Worm (Caenorhabditis elegans) whole organism, L4 larva: ENCODE measurements around the gene srg-40.
A peak's percentile ranks its signal among the peaks of the same experiment; 100 is the strongest.

Source experiments
- F10B5.3 ChIP-seq: sonication (generic microtip); optimal IDR thresholded peaks from 2 replicates; lab custom pipeline; 2016; ENCODE audit warnings: mild to moderate bottlenecking, missing genetic modification characterization, missing compliant biosample characterization
- Y105C5A.15 ChIP-seq: fragments of 200-800 bp; sonication (Bioruptor generic); IDR thresholded peaks from 2 replicates; pipeline ENCODE4 v1.3.6; 2022; ENCODE audit warnings: missing genetic modification characterization, missing compliant biosample characterization
- Y48G9A.11 ChIP-seq: fragments of 200-800 bp; sonication (Bioruptor generic); IDR thresholded peaks from 2 replicates; pipeline ENCODE4 v1.3.6; 2022; ENCODE audit warnings: missing genetic modification reagents, missing genetic modification characterization, missing compliant biosample characterization
- Y5F2A.4 ChIP-seq: fragments of 200-800 bp; sonication (Bioruptor generic); optimal IDR thresholded peaks from 2 replicates; lab custom pipeline; 2018; ENCODE audit warnings: mild to moderate bottlenecking, missing genetic modification characterization, missing compliant biosample characterization
- Y75B8A.6 ChIP-seq: fragments of 200-800 bp; sonication (Bioruptor generic); IDR thresholded peaks from 2 replicates; pipeline ENCODE4 v1.3.6; 2022; ENCODE audit warnings: missing genetic modification reagents, missing genetic modification characterization, missing compliant biosample characterization
- aha-1 ChIP-seq: fragments of 150-350 bp; peaks from one replicate; lab custom pipeline; 2014; ENCODE audit warnings: missing biosample characterization, missing genetic modification characterization
- aly-2 ChIP-seq: sonication (generic microtip); optimal IDR thresholded peaks from 2 replicates; lab custom pipeline; 2018; ENCODE audit warnings: missing biosample characterization, missing genetic modification characterization
- ama-1 ChIP-seq: fragments of 150-350 bp; optimal IDR thresholded peaks from 2 replicates; lab custom pipeline; 2014; ENCODE audit warnings: inconsistent platforms, mixed read lengths
- arid-1 ChIP-seq: fragments of 200-800 bp; sonication (Bioruptor generic); conservative IDR thresholded peaks from 2 replicates; pipeline ENCODE4 v1.3.6; 2022; ENCODE audit warnings: missing genetic modification reagents, missing genetic modification characterization, missing compliant biosample characterization
- ceh-20 ChIP-seq: fragments of 200-800 bp; sonication (Bioruptor generic); IDR thresholded peaks from 2 replicates; pipeline ENCODE4 v1.3.6; 2022; ENCODE audit warnings: missing genetic modification reagents, missing genetic modification characterization, missing compliant biosample characterization
- ceh-28 ChIP-seq: fragments of 150-350 bp; optimal IDR thresholded peaks from 2 replicates; lab custom pipeline; 2014; ENCODE audit warnings: missing biosample characterization, missing genetic modification reagents, missing genetic modification characterization
- ceh-32 ChIP-seq: sonication (generic microtip); optimal IDR thresholded peaks from 2 replicates; lab custom pipeline; 2016; ENCODE audit warnings: mild to moderate bottlenecking, missing genetic modification characterization, missing compliant biosample characterization; ENCODE audit not compliant: poor library complexity
- ceh-44 ChIP-seq: fragments of 200-800 bp; sonication (Bioruptor generic); IDR thresholded peaks from 2 replicates; pipeline ENCODE4 v1.3.6; 2022; ENCODE audit warnings: missing genetic modification reagents, missing genetic modification characterization, missing compliant biosample characterization
- ceh-82 ChIP-seq: sonication (generic microtip); optimal IDR thresholded peaks from 2 replicates; lab custom pipeline; 2017; ENCODE audit warnings: missing biosample characterization, missing genetic modification characterization
- ctbp-1 ChIP-seq: fragments of 200-800 bp; sonication (Bioruptor generic); IDR thresholded peaks from 2 replicates; pipeline ENCODE4 v1.3.6; 2022; ENCODE audit warnings: missing genetic modification reagents, missing genetic modification characterization, missing compliant biosample characterization
- daf-8 ChIP-seq: fragments of 200-800 bp; sonication (Bioruptor generic); IDR thresholded peaks from 2 replicates; pipeline ENCODE4 v1.3.6; 2022; ENCODE audit warnings: missing genetic modification characterization, missing compliant biosample characterization
- dmd-6 ChIP-seq: fragments of 200-800 bp; sonication (Bioruptor generic); IDR thresholded peaks from 2 replicates; pipeline ENCODE4 v1.3.6; 2022; ENCODE audit warnings: missing genetic modification reagents, missing genetic modification characterization, missing compliant biosample characterization
- duxl-1 ChIP-seq: sonication (generic microtip); optimal IDR thresholded peaks from 2 replicates; lab custom pipeline; 2016; ENCODE audit warnings: mild to moderate bottlenecking, missing genetic modification characterization, moderate library complexity, missing compliant biosample characterization; ENCODE audit not compliant: poor library complexity
- dve-1 ChIP-seq: sonication (generic microtip); optimal IDR thresholded peaks from 2 replicates; lab custom pipeline; 2017; ENCODE audit warnings: antibody characterized with exemption, mild to moderate bottlenecking, missing genetic modification characterization, missing compliant biosample characterization; ENCODE audit not compliant: insufficient read depth
- fkh-10 ChIP-seq: fragments of 150-350 bp; optimal IDR thresholded peaks from 2 replicates; lab custom pipeline; 2014; ENCODE audit warnings: missing biosample characterization, missing genetic modification reagents, missing genetic modification characterization
- hlh-11 ChIP-seq: fragments of 200-800 bp; sonication (Bioruptor generic); optimal IDR thresholded peaks from 2 replicates; lab custom pipeline; 2018; ENCODE audit warnings: mild to moderate bottlenecking, missing genetic modification characterization, missing compliant biosample characterization
- hlh-30 ChIP-seq: sonication (generic microtip); optimal IDR thresholded peaks from 2 replicates; lab custom pipeline; 2017; ENCODE audit warnings: antibody characterized with exemption, mild to moderate bottlenecking, missing genetic modification characterization, missing compliant biosample characterization; ENCODE audit not compliant: insufficient read depth
- lin-1 ChIP-seq: fragments of 200-800 bp; sonication (Bioruptor generic); IDR thresholded peaks from 2 replicates; pipeline ENCODE4 v1.3.6; 2022; ENCODE audit warnings: missing genetic modification reagents, missing genetic modification characterization, missing compliant biosample characterization
- lin-15B ChIP-seq: fragments of 150-350 bp; sonication (generic microtip); optimal IDR thresholded peaks from 3 replicates; lab custom pipeline; 2014; ENCODE audit warnings: missing biosample characterization, missing genetic modification characterization
- lin-29 ChIP-seq: fragments of 200-800 bp; sonication (Bioruptor generic); IDR thresholded peaks from 2 replicates; pipeline ENCODE4 v1.3.6; 2022; ENCODE audit warnings: missing genetic modification reagents, missing genetic modification characterization, missing compliant biosample characterization
- lin-39 ChIP-seq: fragments of 150-350 bp; optimal IDR thresholded peaks from 2 replicates; lab custom pipeline; 2014; ENCODE audit warnings: missing biosample characterization, missing genetic modification reagents, missing genetic modification characterization
- lir-3 ChIP-seq: sonication (generic microtip); optimal IDR thresholded peaks from 2 replicates; lab custom pipeline; 2016; ENCODE audit warnings: mild to moderate bottlenecking, missing genetic modification characterization, missing compliant biosample characterization
- madf-5 ChIP-seq, 2 experiments: fragments of 200-800 bp; sonication (Bioruptor generic); IDR thresholded peaks; 2 replicates each; pipeline ENCODE4 v1.3.6; 2022; ENCODE audit warnings: missing compliant biosample characterization in 2 of 2, missing genetic modification characterization in 2 of 2
- mdl-1 ChIP-seq, 2 experiments: fragments of 150-350 bp in 1 of 2; sonication (generic microtip) in 1 of 2; optimal IDR thresholded peaks; 2 replicates each; lab custom pipeline; 2014 to 2017; ENCODE audit warnings: missing biosample characterization in 2 of 2, missing genetic modification characterization in 2 of 2
- mep-1 ChIP-seq: fragments of 150-350 bp; sonication (generic microtip); optimal IDR thresholded peaks from 3 replicates; lab custom pipeline; 2014; ENCODE audit warnings: missing biosample characterization, missing genetic modification characterization
- nhr-10 ChIP-seq: fragments of 150-350 bp; optimal IDR thresholded peaks from 2 replicates; lab custom pipeline; 2014; ENCODE audit warnings: missing biosample characterization, missing genetic modification characterization
- nhr-102 ChIP-seq: sonication (generic microtip); optimal IDR thresholded peaks from 2 replicates; lab custom pipeline; 2016; ENCODE audit warnings: mild to moderate bottlenecking, missing genetic modification characterization, moderate library complexity, missing compliant biosample characterization
- nhr-11 ChIP-seq: fragments of 150-350 bp; optimal IDR thresholded peaks from 2 replicates; lab custom pipeline; 2014; ENCODE audit warnings: missing biosample characterization, missing genetic modification characterization
- nhr-25 ChIP-seq: sonication (generic microtip); optimal IDR thresholded peaks from 2 replicates; lab custom pipeline; 2017; ENCODE audit warnings: missing genetic modification characterization, mild to moderate bottlenecking, missing compliant biosample characterization, antibody characterized with exemption, moderate library complexity, borderline replicate concordance; ENCODE audit not compliant: insufficient read depth
- nhr-28 ChIP-seq: fragments of 150-350 bp; optimal IDR thresholded peaks from 2 replicates; lab custom pipeline; 2014; ENCODE audit warnings: missing biosample characterization, missing genetic modification characterization
- nhr-42 ChIP-seq: fragments of 200-800 bp; sonication (Bioruptor generic); IDR thresholded peaks from 2 replicates; pipeline ENCODE4 v1.3.6; 2022; ENCODE audit warnings: missing genetic modification characterization, missing compliant biosample characterization
- nhr-48 ChIP-seq: sonication (generic microtip); optimal IDR thresholded peaks from 2 replicates; lab custom pipeline; 2016; ENCODE audit warnings: mild to moderate bottlenecking, missing genetic modification characterization, missing compliant biosample characterization
- nhr-6 ChIP-seq: fragments of 150-350 bp; optimal IDR thresholded peaks from 2 replicates; lab custom pipeline; 2014; ENCODE audit warnings: missing biosample characterization, missing genetic modification characterization
- nhr-76 ChIP-seq: fragments of 150-350 bp; optimal IDR thresholded peaks from 2 replicates; lab custom pipeline; 2014; ENCODE audit warnings: missing biosample characterization, missing genetic modification characterization
- php-3 ChIP-seq: fragments of 200-800 bp; sonication (Bioruptor generic); IDR thresholded peaks from 2 replicates; pipeline ENCODE4 v1.3.6; 2022; ENCODE audit warnings: missing genetic modification reagents, missing genetic modification characterization, missing compliant biosample characterization
- sdz-12 ChIP-seq: fragments of 200-800 bp; sonication (Bioruptor generic); optimal IDR thresholded peaks from 2 replicates; lab custom pipeline; 2018; ENCODE audit warnings: mild to moderate bottlenecking, missing genetic modification characterization, missing compliant biosample characterization
- set-16 ChIP-seq: fragments of 200-800 bp; sonication (Bioruptor generic); IDR thresholded peaks from 2 replicates; pipeline ENCODE4 v1.3.6; 2022; ENCODE audit warnings: missing genetic modification reagents, missing genetic modification characterization, missing compliant biosample characterization
- skn-1 ChIP-seq: fragments of 150-350 bp; optimal IDR thresholded peaks from 2 replicates; lab custom pipeline; 2014; ENCODE audit warnings: missing biosample characterization, missing genetic modification characterization
- snpc-4 ChIP-seq: fragments of 150-350 bp; optimal IDR thresholded peaks from 2 replicates; lab custom pipeline; 2014; ENCODE audit warnings: missing biosample characterization, missing genetic modification characterization
- tag-97 ChIP-seq: fragments of 200-800 bp; sonication (Bioruptor generic); IDR thresholded peaks from 2 replicates; pipeline ENCODE4 v1.3.6; 2022; ENCODE audit warnings: missing genetic modification characterization, missing compliant biosample characterization
- tra-1 ChIP-seq: fragments of 200-800 bp; sonication (Bioruptor generic); IDR thresholded peaks from 2 replicates; pipeline ENCODE4 v1.3.6; 2022; ENCODE audit warnings: missing genetic modification reagents, missing genetic modification characterization, missing compliant biosample characterization
- vab-7 ChIP-seq: fragments of 200-800 bp; sonication (Bioruptor generic); IDR thresholded peaks from 2 replicates; pipeline ENCODE4 v1.3.6; 2022; ENCODE audit warnings: missing genetic modification reagents, missing genetic modification characterization, missing compliant biosample characterization
- zfp-2 ChIP-seq: sonication (generic microtip); optimal IDR thresholded peaks from 2 replicates; lab custom pipeline; 2016; ENCODE audit warnings: mild to moderate bottlenecking, missing genetic modification characterization, missing compliant biosample characterization
- zip-11 ChIP-seq: fragments of 200-800 bp; sonication (Bioruptor generic); IDR thresholded peaks from 2 replicates; pipeline ENCODE4 v1.3.6; 2022; ENCODE audit warnings: missing genetic modification characterization, missing compliant biosample characterization
- ztf-7 ChIP-seq: fragments of 150-350 bp; optimal IDR thresholded peaks from 2 replicates; lab custom pipeline; 2014; ENCODE audit warnings: missing biosample characterization, missing genetic modification characterization

srg-40 gene

ce11 chrV:11141179-11141578, 23.2 kb downstream of the srg-40 start, which contains the start of gene folt-1:
Gene folt-1 (plus strand): TSS chrV:11141479.
- TF ChIP-seq hlh-30 (tag; lab: Kevin White, UChicago) (no peak), nhr-10 (tag; lab: Kevin White, UChicago) (no peak), php-3 (GFP tag; lab: Robert Waterston, UW) (no peak), madf-5 (GFP tag; IDR thresholded peaks at IDR 0.05; lab: Robert Waterston, UW) (no peak), snpc-4 (tag; lab: Kevin White, UChicago) (no peak), aly-2 (no peak), set-16 (GFP tag; lab: Robert Waterston, UW) (no peak), Y48G9A.11 (GFP tag; lab: Robert Waterston, UW) (no peak), nhr-42 (GFP tag; lab: Robert Waterston, UW) (no peak), dve-1 (tag; lab: Kevin White, UChicago) (no peak), zip-11 (no peak), nhr-11 (no peak), daf-8 (GFP tag; lab: Robert Waterston, UW) (no peak), nhr-6 (tag; lab: Kevin White, UChicago) (no peak), lin-15B (tag; lab: Kevin White, UChicago) (no peak)

- TF ChIP-seq tag-97 (GFP tag; lab: Robert Waterston, UW) (no peak), aha-1 (tag; lab: Kevin White, UChicago) (peak; percentile 73), lin-29 (no peak), F10B5.3 (no peak), sdz-12 (GFP tag; lab: Kevin White, UChicago) (no peak), skn-1 (tag; lab: Kevin White, UChicago) (no peak), vab-7 (GFP tag; lab: Robert Waterston, UW) (no peak), ceh-44 (GFP tag; lab: Robert Waterston, UW) (no peak), nhr-102 (tag; lab: Kevin White, UChicago) (no peak), ceh-28 (tag; lab: Kevin White, UChicago) (no peak), ctbp-1 (GFP tag; lab: Robert Waterston, UW) (no peak), Y105C5A.15 (GFP tag; lab: Robert Waterston, UW) (no peak), nhr-25 (tag; lab: Kevin White, UChicago) (no peak), lin-39 (tag; lab: Kevin White, UChicago) (no peak), lir-3 (tag; lab: Kevin White, UChicago) (no peak), nhr-28 (tag; lab: Kevin White, UChicago) (peak; percentile 26), nhr-10 (tag; lab: Kevin White, UChicago) (no peak), Y5F2A.4 (GFP tag; lab: Kevin White, UChicago) (no peak), nhr-6 (tag; lab: Kevin White, UChicago) (no peak), mep-1 (peak; percentile 23), ceh-82 (tag; lab: Kevin White, UChicago) (no peak), snpc-4 (tag; lab: Kevin White, UChicago) (no peak), ama-1 (lab: Kevin White, UChicago) (no peak), nhr-11 (peak; percentile 20), set-16 (GFP tag; lab: Robert Waterston, UW) (no peak), fkh-10 (GFP tag; lab: Kevin White, UChicago) (no peak), zfp-2 (tag; lab: Kevin White, UChicago) (no peak), ceh-20 (no peak), Y75B8A.6 (GFP tag; lab: Robert Waterston, UW) (no peak), ceh-32 (no peak), dmd-6 (GFP tag; lab: Robert Waterston, UW) (0 out of 2 replicates have a peak, but pooled peaks have one; percentile 13), nhr-76 (tag; lab: Kevin White, UChicago) (no peak), tra-1 (no peak), arid-1 (GFP tag; lab: Robert Waterston, UW) (no peak), madf-5 (GFP tag; IDR thresholded peaks at IDR 0.05; lab: Robert Waterston, UW) (no peak), nhr-48 (tag; lab: Kevin White, UChicago) (no peak), duxl-1 (tag; lab: Kevin White, UChicago) (no peak), mdl-1 (tag; optimal IDR thresholded peaks at IDR 0.05; lab: Kevin White, UChicago) (peak in 1 of 2 experiments; percentile 48), lin-1 (GFP tag; lab: Robert Waterston, UW) (no peak), zip-11 (no peak), hlh-11 (tag; lab: Kevin White, UChicago) (peak; percentile 62), ztf-7 (tag; lab: Kevin White, UChicago) (no peak)
These were observed 24.0 kb downstream of the srg-40 start for ce11 chrV:11140326-11140725.
